Worm (Caenorhabditis elegans) whole organism, L3 larva: ENCODE measurements around the gene rab-37.
A peak's percentile ranks its signal among the peaks of the same experiment; 100 is the strongest.

Experiments
- R02D3.7 ChIP-seq: fragments of 150-350 bp; optimal IDR thresholded peaks from 2 replicates; lab custom pipeline; 2014; ENCODE audit warnings: missing biosample characterization, missing genetic modification characterization
- ceh-28 ChIP-seq: fragments of 150-350 bp; optimal IDR thresholded peaks from 2 replicates; lab custom pipeline; 2014; ENCODE audit warnings: missing biosample characterization, missing genetic modification reagents, missing genetic modification characterization
- daf-12 ChIP-seq: fragments of 150-350 bp; optimal IDR thresholded peaks from 2 replicates; lab custom pipeline; 2014; ENCODE audit warnings: missing biosample characterization, missing genetic modification reagents, missing genetic modification characterization
- egl-5 ChIP-seq: fragments of 150-350 bp; optimal IDR thresholded peaks from 2 replicates; lab custom pipeline; 2017; ENCODE audit warnings: missing biosample characterization, missing genetic modification reagents, missing genetic modification characterization, inconsistent platforms
- fkh-2 ChIP-seq: fragments of 150-350 bp; optimal IDR thresholded peaks from 2 replicates; lab custom pipeline; 2014; ENCODE audit warnings: missing biosample characterization, missing genetic modification reagents, missing genetic modification characterization
- lin-15B ChIP-seq: fragments of 150-350 bp; optimal IDR thresholded peaks from 2 replicates; lab custom pipeline; 2014; ENCODE audit warnings: missing biosample characterization, missing genetic modification characterization
- mdl-1 ChIP-seq: fragments of 150-350 bp; optimal IDR thresholded peaks from 2 replicates; lab custom pipeline; 2014; ENCODE audit warnings: missing biosample characterization, missing genetic modification characterization
- nhr-11 ChIP-seq: fragments of 150-350 bp; optimal IDR thresholded peaks from 2 replicates; lab custom pipeline; 2014; ENCODE audit warnings: missing biosample characterization, missing genetic modification characterization
- nhr-12 ChIP-seq: fragments of 150-350 bp; optimal IDR thresholded peaks from 2 replicates; lab custom pipeline; 2014; ENCODE audit warnings: missing biosample characterization, missing genetic modification characterization
- nhr-23 ChIP-seq: fragments of 150-350 bp; optimal IDR thresholded peaks from 2 replicates; lab custom pipeline; 2014; ENCODE audit warnings: missing biosample characterization, missing genetic modification reagents, missing genetic modification characterization
- nhr-237 ChIP-seq: fragments of 150-350 bp; optimal IDR thresholded peaks from 2 replicates; lab custom pipeline; 2014; ENCODE audit warnings: missing biosample characterization, missing genetic modification characterization
- pha-4 ChIP-seq: fragments of 150-350 bp; optimal IDR thresholded peaks from 2 replicates; lab custom pipeline; 2014; ENCODE audit warnings: missing biosample characterization, missing genetic modification reagents, missing genetic modification characterization
- pqm-1 ChIP-seq: fragments of 150-350 bp; optimal IDR thresholded peaks from 2 replicates; lab custom pipeline; 2017; ENCODE audit warnings: missing biosample characterization, missing genetic modification characterization, inconsistent platforms
- snpc-4 ChIP-seq: fragments of 150-350 bp; optimal IDR thresholded peaks from 2 replicates; lab custom pipeline; 2014; ENCODE audit warnings: missing biosample characterization, missing genetic modification characterization

DNA sequence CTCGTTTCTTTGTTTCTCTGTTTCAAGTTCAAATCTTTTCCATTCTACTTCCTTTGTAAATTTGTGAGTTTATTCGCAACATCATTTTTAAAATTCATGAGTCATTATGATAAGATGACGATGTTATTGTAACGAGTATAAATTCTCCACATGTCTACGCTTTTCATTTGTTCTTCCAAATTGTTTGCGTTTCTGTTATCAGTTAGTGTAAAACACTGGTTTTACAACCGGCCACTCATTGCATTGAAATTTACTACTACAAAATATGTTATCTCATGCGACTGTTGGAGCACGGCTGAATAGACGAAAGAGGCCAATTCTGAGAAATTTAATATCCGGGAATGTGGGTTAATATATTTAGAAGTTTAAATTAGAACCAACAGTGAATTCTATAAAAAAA, 46.7 kb upstream of the rab-37 start, which contains the start of gene C52B9.19:
- TF ChIP-seq egl-5 (tag; lab: Kevin White, UChicago) (no peak), nhr-237 (tag; lab: Kevin White, UChicago) (no peak), ceh-28 (no peak), lin-15B (tag; lab: Kevin White, UChicago) (no peak), mdl-1 (no peak), daf-12 (no peak), R02D3.7 (tag; lab: Kevin White, UChicago) (no peak), snpc-4 (tag; lab: Kevin White, UChicago) (no peak), fkh-2 (no peak), nhr-11 (tag; lab: Kevin White, UChicago) (no peak), pqm-1 (tag; lab: Kevin White, UChicago) (peak; percentile 82), nhr-12 (tag; lab: Kevin White, UChicago) (no peak), pha-4 (peak; percentile 57), nhr-23 (tag; lab: Kevin White, UChicago) (no peak)
